Fruit fly (Drosophila melanogaster): ENCODE data around the gene Spn77Bc.

Gene Spn77Bc

dm6 chr3L:20302081-20302630 is 40.3 kb upstream of the Spn77Bc start, which contains the start of gene Pex23 (continued):
- TF ChIP-seq Ets96B (tag; optimal IDR thresholded peaks at IDR 0.05) (peak; percentile 50), Sox102F (GFP tag; optimal IDR thresholded peaks at IDR 0.05) (peak; percentile 62), CG6163 (GFP tag; IDR thresholded peaks at IDR 0.05) (peak; percentile 76), Smox (GFP tag; optimal IDR thresholded peaks at IDR 0.05) (peak; percentile 75), CG6808 (GFP tag; optimal IDR thresholded peaks at IDR 0.05) (no peak), CG6854 (GFP tag; optimal IDR thresholded peaks at IDR 0.05) (no peak), Lpt (GFP tag; optimal IDR thresholded peaks at IDR 0.05) (peak; percentile 37), cyc (GFP tag; optimal IDR thresholded peaks at IDR 0.05) (peak; percentile 82), CG11902 (GFP tag; optimal IDR thresholded peaks at IDR 0.05) (peak; percentile 69), topi (GFP tag; optimal IDR thresholded peaks at IDR 0.05) (peak; percentile 74), Eip75B (GFP tag; optimal IDR thresholded peaks at IDR 0.05) (no peak), CG10631 (GFP tag; optimal IDR thresholded peaks at IDR 0.05) (peak; percentile 83), Met (GFP tag; optimal IDR thresholded peaks at IDR 0.05) (no peak), dac (GFP tag; optimal IDR thresholded peaks at IDR 0.05) (no peak), CG8119 (GFP tag; IDR thresholded peaks at IDR 0.05) (peak; percentile 54; the same call in 2 of the 3 replicates), Blimp-1 (GFP tag; optimal IDR thresholded peaks at IDR 0.05) (no peak), fd59A (GFP tag; optimal IDR thresholded peaks at IDR 0.05) (no peak), pdm3 (GFP tag; optimal IDR thresholded peaks at IDR 0.05) (peak; percentile 82), CG3032 (tag; optimal IDR thresholded peaks at IDR 0.05) (peak; percentile 70), CG6276 (GFP tag; optimal IDR thresholded peaks at IDR 0.05) (no peak), salr (GFP tag; optimal IDR thresholded peaks at IDR 0.05) (no peak), lz (GFP tag; optimal IDR thresholded peaks at IDR 0.05) (peak; percentile 79), Hr38 (GFP tag; optimal IDR thresholded peaks at IDR 0.05) (no peak), CG1621 (tag; optimal IDR thresholded peaks at IDR 0.05) (no peak), spab (GFP tag; optimal IDR thresholded peaks at IDR 0.05) (no peak)

dm6 chr3L:20306142-20306541 is 36.3 kb upstream of the Spn77Bc start, which contains the start of gene CG32225:
CG32225 (minus strand) TSS chr3L:20306283.
- TF ChIP-seq Eip78C (GFP tag): peak; percentile 47
- peak; percentile 6 for TF ChIP-seq Hr4 (GFP tag; optimal IDR thresholded peaks at IDR 0.05)
- no peak for TF ChIP-seq Eip75B (GFP tag; optimal IDR thresholded peaks at IDR 0.05)
- peak; percentile 31 for TF ChIP-seq CG7368 (GFP tag; optimal IDR thresholded peaks at IDR 0.05)
- TF ChIP-seq Blimp-1 (GFP tag; optimal IDR thresholded peaks at IDR 0.05): no peak

- TF ChIP-seq CG6854 (GFP tag; optimal IDR thresholded peaks at IDR 0.05): no peak
- no peak for TF ChIP-seq CG34406 (GFP tag; optimal IDR thresholded peaks at IDR 0.05)
- TF ChIP-seq vri (GFP tag; optimal IDR thresholded peaks at IDR 0.05): no peak
- no peak for TF ChIP-seq CG10669 (GFP tag; optimal IDR thresholded peaks at IDR 0.05)
- no peak for TF ChIP-seq fd85E (GFP tag; optimal IDR thresholded peaks at IDR 0.05)
- no peak for TF ChIP-seq CG11762 (GFP tag; optimal IDR thresholded peaks at IDR 0.05; ENCODE audit: insufficient read depth)
These were observed 33.1 kb upstream of the Spn77Bc start, which contains the start of gene polo for dm6 chr3L:20309354-20309753. polo (plus strand) TSS chr3L:20309654.

dm6 chr3L:20309758-20310733 is 32.4 kb upstream of the Spn77Bc start:
- TF ChIP-seq Hr4 (GFP tag; optimal IDR thresholded peaks at IDR 0.05) (no peak), CG6792 (GFP tag; optimal IDR thresholded peaks at IDR 0.05) (no peak), Eip78C (GFP tag) (peak; percentile 61), lz (GFP tag; optimal IDR thresholded peaks at IDR 0.05) (peak; percentile 19), dsx (GFP tag; optimal IDR thresholded peaks at IDR 0.05; ENCODE audit: poor library complexity, severe bottlenecking) (no peak), Hr38 (GFP tag; optimal IDR thresholded peaks at IDR 0.05) (no peak), CG7368 (GFP tag; optimal IDR thresholded peaks at IDR 0.05) (no peak), esn (GFP tag; optimal IDR thresholded peaks at IDR 0.05) (peak; percentile 33), CG1621 (tag; optimal IDR thresholded peaks at IDR 0.05) (peak; percentile 80), Eip75B (GFP tag; optimal IDR thresholded peaks at IDR 0.05) (no peak), spab (GFP tag; optimal IDR thresholded peaks at IDR 0.05) (no peak), CG11902 (GFP tag; optimal IDR thresholded peaks at IDR 0.05) (no peak), OdsH (GFP tag; optimal IDR thresholded peaks at IDR 0.05) (no peak), Blimp-1 (GFP tag; optimal IDR thresholded peaks at IDR 0.05) (no peak), Sox14 (GFP tag; optimal IDR thresholded peaks at IDR 0.05) (peak; percentile 47), salr (GFP tag; optimal IDR thresholded peaks at IDR 0.05) (no peak), Lpt (GFP tag; optimal IDR thresholded peaks at IDR 0.05) (no peak), CG8319 (GFP tag; optimal IDR thresholded peaks at IDR 0.05) (no peak), CG6854 (GFP tag; optimal IDR thresholded peaks at IDR 0.05) (no peak), fkh (GFP tag; optimal IDR thresholded peaks at IDR 0.05) (no peak), CG10631 (GFP tag; optimal IDR thresholded peaks at IDR 0.05) (no peak), fd59A (GFP tag; optimal IDR thresholded peaks at IDR 0.05) (no peak), svp (GFP tag) (no peak), CG6163 (GFP tag; IDR thresholded peaks at IDR 0.05) (no peak)
